Fruit fly (Drosophila melanogaster): ENCODE results near the gene Zmynd8.

The Zmynd8 gene

dm6 chr3R:31724580-31725320 lies 55.5 kb downstream of the Zmynd8 start:
- peak; percentile 21 for TF ChIP-seq Dip3 (GFP tag; optimal IDR thresholded peaks at IDR 0.05)
- TF ChIP-seq az2 (GFP tag; optimal IDR thresholded peaks at IDR 0.05): no peak
- TF ChIP-seq prd (optimal IDR thresholded peaks at IDR 0.05): no peak
- no peak for TF ChIP-seq prd (GFP tag; IDR thresholded peaks at IDR 0.05)
- peak in 1 of 2 experiments; percentile 8 for TF ChIP-seq dpn (GFP tag; optimal IDR thresholded peaks at IDR 0.05)
- no peak for TF ChIP-seq br (optimal IDR thresholded peaks at IDR 0.05)
- no peak for TF ChIP-seq Hr3 (GFP tag; optimal IDR thresholded peaks at IDR 0.05)
- peak; percentile 20 for TF ChIP-seq scrt (GFP tag; optimal IDR thresholded peaks at IDR 0.05)
- TF ChIP-seq Hr78 (GFP tag; optimal IDR thresholded peaks at IDR 0.05): peak in 1 of 2 experiments; percentile 54
- TF ChIP-seq TFAM (GFP tag; optimal IDR thresholded peaks at IDR 0.05): no peak
- no peak for TF ChIP-seq Dek (tag; optimal IDR thresholded peaks at IDR 0.05)
- TF ChIP-seq dan (GFP tag; IDR thresholded peaks at IDR 0.05): no peak
- peak; percentile 29; the same call in 1 of the 3 replicates for TF ChIP-seq Dbx (GFP tag; IDR thresholded peaks at IDR 0.05)
- no peak for TF ChIP-seq grn (GFP tag; optimal IDR thresholded peaks at IDR 0.05)
- peak; percentile 32 for TF ChIP-seq sens (GFP tag)
- TF ChIP-seq CG4328 (GFP tag; optimal IDR thresholded peaks at IDR 0.05): no peak
- TF ChIP-seq sd (tag; optimal IDR thresholded peaks at IDR 0.05): no peak
- no peak for TF ChIP-seq Rfx (GFP tag; IDR thresholded peaks at IDR 0.05)
- no peak for TF ChIP-seq Mes4 (GFP tag; optimal IDR thresholded peaks at IDR 0.05)
- TF ChIP-seq CG13624 (GFP tag; optimal IDR thresholded peaks at IDR 0.05): no peak
- no peak for TF ChIP-seq peb (GFP tag; IDR thresholded peaks at IDR 0.05)
- no peak for TF ChIP-seq GATAe (GFP tag; conservative IDR thresholded peaks at IDR 0.05)
- no peak for TF ChIP-seq bab2 (GFP tag; optimal IDR thresholded peaks at IDR 0.05)
- no peak for TF ChIP-seq Fer3 (tag; optimal IDR thresholded peaks at IDR 0.05)
- TF ChIP-seq Xrp1 (GFP tag; IDR thresholded peaks at IDR 0.05): no peak
- no peak for TF ChIP-seq en (GFP tag; optimal IDR thresholded peaks at IDR 0.05)
- 0 out of 3 replicates have a peak, but pooled peaks have one; percentile 45 for TF ChIP-seq zfh1 (GFP tag; IDR thresholded peaks at IDR 0.05)
- TF ChIP-seq CG31224 (GFP tag; IDR thresholded peaks at IDR 0.05): no peak
- no peak for TF ChIP-seq ab (GFP tag; optimal IDR thresholded peaks at IDR 0.05)
- TF ChIP-seq CG2116 (GFP tag; optimal IDR thresholded peaks at IDR 0.05): no peak
- no peak for TF ChIP-seq toy (GFP tag; IDR thresholded peaks at IDR 0.05)
- TF ChIP-seq CG1024 (GFP tag; IDR thresholded peaks at IDR 0.05): no peak; the same call in 1 of the 2 replicates
- TF ChIP-seq ssp (GFP tag; IDR thresholded peaks at IDR 0.05): no peak
- peak; percentile 52; the same call in 1 of the 3 replicates for TF ChIP-seq z (GFP tag; IDR thresholded peaks at IDR 0.05)
- TF ChIP-seq CG16863 (GFP tag; optimal IDR thresholded peaks at IDR 0.05): no peak
- TF ChIP-seq mam (GFP tag; optimal IDR thresholded peaks at IDR 0.05): no peak
- no peak for TF ChIP-seq HLH4C (GFP tag; IDR thresholded peaks at IDR 0.05; ENCODE audit: partially characterized antibody)
- no peak for TF ChIP-seq CG1647 (GFP tag; optimal IDR thresholded peaks at IDR 0.05)
- TF ChIP-seq Blimp-1 (GFP tag; optimal IDR thresholded peaks at IDR 0.05): no peak
- no peak for TF ChIP-seq H15 (GFP tag; IDR thresholded peaks at IDR 0.05)
- no peak for TF ChIP-seq CG8290 (GFP tag; optimal IDR thresholded peaks at IDR 0.05)
- TF ChIP-seq CG8290 (tag; optimal IDR thresholded peaks at IDR 0.05): no peak
- TF ChIP-seq CG17568 (GFP tag; optimal IDR thresholded peaks at IDR 0.05): no peak
- no peak for TF ChIP-seq Sry-β (GFP tag; optimal IDR thresholded peaks at IDR 0.05)
- TF ChIP-seq sisA (GFP tag; IDR thresholded peaks at IDR 0.05): no peak
- no peak for TF ChIP-seq CG16779 (GFP tag; IDR thresholded peaks at IDR 0.05)
- peak; percentile 80 for TF ChIP-seq CG11696 (GFP tag; IDR thresholded peaks at IDR 0.05)
- no peak for TF ChIP-seq gt (GFP tag; IDR thresholded peaks at IDR 0.05)
- TF ChIP-seq CG12659 (GFP tag; optimal IDR thresholded peaks at IDR 0.05): no peak
- no peak for TF ChIP-seq gcm2 (GFP tag; optimal IDR thresholded peaks at IDR 0.05)
- TF ChIP-seq twi (tag; optimal IDR thresholded peaks at IDR 0.05): no peak
- TF ChIP-seq gcm (GFP tag; optimal IDR thresholded peaks at IDR 0.05): no peak

Data from whole organism, embryonic.